Fruit fly (Drosophila melanogaster) whole organism, embryonic: ENCODE results near the gene Ctr1B.
A peak's percentile ranks its signal among the peaks of the same experiment; 100 is the strongest.

ENCODE experiments used
- Antp ChIP-seq: fragments of 200-800 bp; sonication (Bioruptor generic); optimal IDR thresholded peaks from 3 replicates; lab custom pipeline; 2016; ENCODE audit warnings: missing biosample characterization, missing genetic modification characterization
- Atf-2 ChIP-seq: fragments of 200-800 bp; sonication (Bioruptor generic); optimal IDR thresholded peaks from 2 replicates; lab custom pipeline; 2016; ENCODE audit warnings: missing biosample characterization, missing genetic modification characterization
- Atf6 ChIP-seq: fragments of 200-800 bp; sonication (Bioruptor generic); IDR thresholded peaks from 2 replicates; pipeline ENCODE4 v1.3.6; 2022; ENCODE audit warnings: missing biosample characterization, missing genetic modification characterization
- Awh ChIP-seq: fragments of 200-800 bp; sonication (Bioruptor generic); IDR thresholded peaks from 2 replicates; pipeline ENCODE4, ENCODE4 v1.3.6; 2022; ENCODE audit warnings: missing biosample characterization, missing genetic modification characterization
- CG10209 ChIP-seq: fragments of 200-800 bp; sonication (Bioruptor generic); optimal IDR thresholded peaks from 3 replicates; lab custom pipeline; 2017; ENCODE audit warnings: missing biosample characterization, mild to moderate bottlenecking, missing genetic modification characterization, missing genetic modification reagents
- CG10321 ChIP-seq: fragments of 200-800 bp; sonication (Bioruptor generic); IDR thresholded peaks from 2 replicates; pipeline ENCODE4 v1.3.6; 2022; ENCODE audit warnings: missing biosample characterization, missing genetic modification characterization
- CG12104 ChIP-seq: fragments of 200-800 bp; sonication (Bioruptor generic); optimal IDR thresholded peaks from 3 replicates; lab custom pipeline; 2016; ENCODE audit warnings: missing biosample characterization, missing genetic modification characterization
- CG2116 ChIP-seq: fragments of 200-800 bp; sonication (Bioruptor generic); optimal IDR thresholded peaks from 3 replicates; lab custom pipeline; 2018; ENCODE audit warnings: missing biosample characterization, mild to moderate bottlenecking, missing genetic modification characterization
- CG2712 ChIP-seq: fragments of 200-800 bp; optimal IDR thresholded peaks from 3 replicates; lab custom pipeline; 2019; ENCODE audit warnings: missing biosample characterization, mild to moderate bottlenecking, missing genetic modification characterization, moderate library complexity
- CG3065 ChIP-seq: fragments of 200-800 bp; sonication (Bioruptor generic); optimal IDR thresholded peaks from 2 replicates; lab custom pipeline; 2016; ENCODE audit warnings: missing biosample characterization, missing genetic modification characterization
- CG43689 ChIP-seq: fragments of 200-800 bp; sonication (Bioruptor generic); IDR thresholded peaks from 2 replicates; pipeline ENCODE4 v1.3.6; 2022; ENCODE audit warnings: missing biosample characterization, missing genetic modification characterization
- CG6689 ChIP-seq: fragments of 200-800 bp; sonication (Bioruptor generic); IDR thresholded peaks from 2 replicates; pipeline ENCODE4 v1.3.6; 2022; ENCODE audit warnings: missing biosample characterization, missing genetic modification characterization
- CG6813 ChIP-seq: fragments of 200-800 bp; sonication (Bioruptor generic); optimal IDR thresholded peaks from 2 replicates; lab custom pipeline; 2017; ENCODE audit warnings: missing biosample characterization, missing genetic modification characterization, mild to moderate bottlenecking, moderate library complexity, missing genetic modification reagents
- CG6854 ChIP-seq: fragments of 200-800 bp; sonication (Bioruptor generic); optimal IDR thresholded peaks from 3 replicates; lab custom pipeline; 2017; ENCODE audit warnings: missing biosample characterization, mild to moderate bottlenecking, missing genetic modification characterization
- CG8765 ChIP-seq: fragments of 200-800 bp; sonication (Bioruptor generic); IDR thresholded peaks from 2 replicates; pipeline ENCODE4 v1.3.6; 2022; ENCODE audit warnings: missing biosample characterization, missing genetic modification characterization
- CrebB ChIP-seq: fragments of 200-800 bp; sonication (Bioruptor generic); optimal IDR thresholded peaks from 3 replicates; lab custom pipeline; 2018; ENCODE audit warnings: missing biosample characterization, mild to moderate bottlenecking, missing genetic modification characterization
- E2f1 ChIP-seq: fragments of 200-800 bp; sonication (Bioruptor generic); IDR thresholded peaks from 2 replicates; pipeline ENCODE4 v1.3.6; 2022; ENCODE audit warnings: missing biosample characterization, missing genetic modification characterization
- ERR ChIP-seq: fragments of 200-800 bp; sonication (Bioruptor generic); optimal IDR thresholded peaks from 2 replicates; lab custom pipeline; 2016; ENCODE audit warnings: missing biosample characterization, missing genetic modification characterization
- H2.0 ChIP-seq: fragments of 200-800 bp; sonication (Bioruptor generic); IDR thresholded peaks from 2 replicates; pipeline ENCODE4 v1.3.6; 2022; ENCODE audit warnings: missing biosample characterization, missing genetic modification characterization
- Hmr ChIP-seq: fragments of 200-800 bp; sonication (Bioruptor generic); optimal IDR thresholded peaks from 3 replicates; lab custom pipeline; 2017; ENCODE audit warnings: mild to moderate bottlenecking, missing biosample characterization, missing genetic modification reagents, missing genetic modification characterization
- Hr39 ChIP-seq: fragments of >200 bp; optimal IDR thresholded peaks from 2 replicates; lab custom pipeline; 2017
- Lim3 ChIP-seq: fragments of 200-800 bp; sonication (Bioruptor generic); IDR thresholded peaks from 2 replicates; pipeline ENCODE4 v1.3.6; 2022; ENCODE audit warnings: missing biosample characterization, missing genetic modification characterization
- Max ChIP-seq: fragments of 200-800 bp; sonication (Bioruptor generic); optimal IDR thresholded peaks from 2 replicates; lab custom pipeline; 2016; ENCODE audit warnings: missing biosample characterization, mild to moderate bottlenecking, missing genetic modification characterization
- NK7.1 ChIP-seq: fragments of 200-800 bp; sonication (Bioruptor generic); optimal IDR thresholded peaks from 3 replicates; lab custom pipeline; 2016; ENCODE audit warnings: missing biosample characterization, missing genetic modification characterization
- Neu2 ChIP-seq: fragments of 200-800 bp; sonication (Bioruptor generic); optimal IDR thresholded peaks from 3 replicates; lab custom pipeline; 2016; ENCODE audit warnings: missing biosample characterization, missing genetic modification characterization, borderline replicate concordance
- Nf-YB ChIP-seq: fragments of 200-800 bp; sonication (Bioruptor generic); optimal IDR thresholded peaks from 3 replicates; lab custom pipeline; 2019; ENCODE audit warnings: missing biosample characterization, mild to moderate bottlenecking, missing genetic modification characterization, moderate library complexity
- Opbp ChIP-seq: fragments of 200-800 bp; sonication (Bioruptor generic); IDR thresholded peaks from 3 replicates; pipeline ENCODE4 v1.3.6; 2022; ENCODE audit warnings: missing biosample characterization, missing genetic modification characterization; ENCODE audit not compliant: partially characterized antibody
- PHDP ChIP-seq: fragments of 200-800 bp; sonication (Bioruptor generic); optimal IDR thresholded peaks from 3 replicates; lab custom pipeline; 2018; ENCODE audit warnings: missing biosample characterization, mild to moderate bottlenecking, missing genetic modification characterization, moderate library complexity
- Sox102F ChIP-seq: fragments of 200-800 bp; sonication (Bioruptor generic); optimal IDR thresholded peaks from 2 replicates; lab custom pipeline; 2018; ENCODE audit warnings: missing biosample characterization, mild to moderate bottlenecking, missing genetic modification characterization, moderate library complexity
- Ssrp ChIP-seq: fragments of 200-800 bp; sonication (Bioruptor generic); optimal IDR thresholded peaks from 2 replicates; lab custom pipeline; 2018; ENCODE audit warnings: missing biosample characterization, mild to moderate bottlenecking, missing genetic modification characterization, moderate library complexity
- ara ChIP-seq: fragments of 200-800 bp; sonication (Bioruptor generic); IDR thresholded peaks from 2 replicates; pipeline ENCODE4 v1.3.6; 2022; ENCODE audit warnings: missing biosample characterization, missing genetic modification characterization
- br ChIP-seq: fragments of >200 bp; optimal IDR thresholded peaks from 2 replicates; lab custom pipeline; 2017
- cad ChIP-seq: fragments of >200 bp; optimal IDR thresholded peaks from 2 replicates; lab custom pipeline; 2017; ENCODE audit warnings: missing biosample characterization, missing genetic modification characterization
- cas ChIP-seq: fragments of 200-800 bp; sonication (Bioruptor generic); IDR thresholded peaks from 2 replicates; pipeline ENCODE4 v1.3.6; 2022; ENCODE audit warnings: missing biosample characterization, missing genetic modification characterization
- croc ChIP-seq: fragments of 200-800 bp; sonication (Bioruptor generic); conservative IDR thresholded peaks from 3 replicates; pipeline ENCODE4 v1.3.6; 2022; ENCODE audit warnings: missing biosample characterization, missing genetic modification characterization
- crp ChIP-seq, 2 experiments: fragments of 200-800 bp; sonication (Bioruptor generic); optimal IDR thresholded peaks; 2 replicates in 1 of 2; 3 replicates in 1 of 2; lab custom pipeline; 2017; ENCODE audit warnings: missing biosample characterization in 2 of 2, missing genetic modification characterization in 2 of 2, mild to moderate bottlenecking in 1 of 2, moderate library complexity in 1 of 2
- dan ChIP-seq: fragments of 200-800 bp; sonication (Bioruptor generic); IDR thresholded peaks from 2 replicates; pipeline ENCODE4 v1.3.6; 2022; ENCODE audit warnings: missing biosample characterization, missing genetic modification characterization
- dimm ChIP-seq: fragments of 200-800 bp; sonication (Bioruptor generic); IDR thresholded peaks from 2 replicates; pipeline ENCODE4 v1.3.6; 2022; ENCODE audit warnings: missing biosample characterization, missing genetic modification characterization
- ftz-f1 ChIP-seq: fragments of 200-800 bp; sonication (Bioruptor generic); optimal IDR thresholded peaks from 2 replicates; lab custom pipeline; 2016; ENCODE audit warnings: missing biosample characterization, missing genetic modification characterization
- gce ChIP-seq: fragments of 200-800 bp; sonication (Bioruptor generic); IDR thresholded peaks from 3 replicates; pipeline ENCODE4 v1.3.6; 2022; ENCODE audit warnings: missing biosample characterization, missing genetic modification characterization
- gsb ChIP-seq: fragments of 200-800 bp; sonication (Bioruptor generic); IDR thresholded peaks from 2 replicates; pipeline ENCODE4 v1.3.6; 2022; ENCODE audit warnings: missing biosample characterization, missing genetic modification characterization
- hbn ChIP-seq: fragments of 200-800 bp; sonication (Bioruptor generic); IDR thresholded peaks from 2 replicates; pipeline ENCODE4 v1.3.6; 2022; ENCODE audit warnings: missing biosample characterization, missing genetic modification characterization; ENCODE audit not compliant: partially characterized antibody
- kah ChIP-seq: fragments of 200-800 bp; sonication (Bioruptor generic); optimal IDR thresholded peaks from 2 replicates; lab custom pipeline; 2018; ENCODE audit warnings: missing biosample characterization, mild to moderate bottlenecking, missing genetic modification characterization
- onecut ChIP-seq: fragments of 200-800 bp; sonication (Bioruptor generic); IDR thresholded peaks from 2 replicates; pipeline ENCODE4 v1.3.6; 2022; ENCODE audit warnings: missing biosample characterization, missing genetic modification characterization
- pho ChIP-seq: fragments of 200-800 bp; sonication (Bioruptor generic); optimal IDR thresholded peaks from 2 replicates; lab custom pipeline; 2016; ENCODE audit warnings: missing biosample characterization, missing genetic modification characterization
- scrt ChIP-seq: fragments of 200-800 bp; sonication (Bioruptor generic); optimal IDR thresholded peaks from 2 replicates; lab custom pipeline; 2018; ENCODE audit warnings: missing biosample characterization, mild to moderate bottlenecking, missing genetic modification characterization, moderate library complexity
- sens-2 ChIP-seq: fragments of 200-800 bp; sonication (Bioruptor generic); IDR thresholded peaks from 2 replicates; pipeline ENCODE4 v1.3.6; 2022; ENCODE audit warnings: missing biosample characterization, missing genetic modification characterization
- sob ChIP-seq: fragments of 200-800 bp; sonication (Bioruptor generic); IDR thresholded peaks from 2 replicates; pipeline ENCODE4 v1.3.6; 2022; ENCODE audit warnings: missing biosample characterization, missing genetic modification characterization
- ssp ChIP-seq: fragments of 200-800 bp; sonication (Bioruptor generic); IDR thresholded peaks from 2 replicates; pipeline ENCODE4 v1.3.6; 2022; ENCODE audit warnings: missing biosample characterization, missing genetic modification characterization
- twi ChIP-seq: fragments of 200-800 bp; optimal IDR thresholded peaks from 2 replicates; lab custom pipeline; 2019; ENCODE audit warnings: missing biosample characterization, mild to moderate bottlenecking, missing genetic modification characterization, moderate library complexity
- unc-4 ChIP-seq: fragments of 200-800 bp; sonication (Bioruptor generic); IDR thresholded peaks from 2 replicates; pipeline ENCODE4 v1.3.6; 2022; ENCODE audit warnings: missing biosample characterization, missing genetic modification characterization; ENCODE audit not compliant: partially characterized antibody
- zen2 ChIP-seq: fragments of 200-800 bp; sonication (Bioruptor generic); IDR thresholded peaks from 3 replicates; pipeline ENCODE4 v1.3.6; 2022; ENCODE audit warnings: missing biosample characterization, missing genetic modification characterization; ENCODE audit not compliant: partially characterized antibody

Ctr1B gene

dm6 chr3R:8355579-8355978 lies 38.2 kb downstream of the Ctr1B start (continued):
- TF ChIP-seq ftz-f1 (GFP tag; lab: Kevin White, UChicago): peak; percentile 94
- TF ChIP-seq gsb: peak; percentile 88
- peak; percentile 83 for TF ChIP-seq ssp (GFP tag; lab: Robert Waterston, UW)
- peak; percentile 41; the same call in 1 of the 2 replicates for TF ChIP-seq CG8765 (GFP tag; lab: Robert Waterston, UW)
- TF ChIP-seq kah (GFP tag; lab: Kevin White, UChicago): peak; percentile 44
- peak; percentile 92 for TF ChIP-seq H2.0 (GFP tag; lab: Robert Waterston, UW)
- peak; percentile 93 for TF ChIP-seq E2f1 (GFP tag; lab: Robert Waterston, UW)
- TF ChIP-seq PHDP (tag; lab: Kevin White, UChicago): peak; percentile 97
- TF ChIP-seq Nf-YB (GFP tag; lab: Kevin White, UChicago): peak; percentile 78
- peak; percentile 76 for TF ChIP-seq CG43689
- TF ChIP-seq Opbp (GFP tag; lab: Robert Waterston, UW): no peak
- TF ChIP-seq dan (GFP tag; lab: Robert Waterston, UW): peak; percentile 37; the same call in 1 of the 2 replicates
- no peak for TF ChIP-seq zen2
- TF ChIP-seq Hr39 (lab: Kevin White, UChicago): no peak
- peak; percentile 53 for TF ChIP-seq CG2116 (GFP tag; lab: Kevin White, UChicago)
- peak; percentile 96 for TF ChIP-seq Sox102F
- peak; percentile 52 for TF ChIP-seq Neu2 (GFP tag; lab: Kevin White, UChicago)
- peak; percentile 93 for TF ChIP-seq CG6813 (GFP tag; lab: Kevin White, UChicago)
- TF ChIP-seq croc (GFP tag; lab: Robert Waterston, UW): peak; percentile 80
- no peak for TF ChIP-seq unc-4 (GFP tag; lab: Robert Waterston, UW)
- TF ChIP-seq cad (GFP tag; lab: Kevin White, UChicago): no peak
- peak; percentile 97 for TF ChIP-seq Atf6 (GFP tag; lab: Robert Waterston, UW)
- peak; percentile 94 for TF ChIP-seq CG6689 (GFP tag; lab: Robert Waterston, UW)
- peak; percentile 96 for TF ChIP-seq Antp (GFP tag; lab: Kevin White, UChicago)
- peak; percentile 98 for TF ChIP-seq Hmr (GFP tag; lab: Kevin White, UChicago)
- peak; percentile 97 for TF ChIP-seq NK7.1 (GFP tag; lab: Kevin White, UChicago)
- peak; percentile 97 for TF ChIP-seq sob
- TF ChIP-seq CG10321 (GFP tag; lab: Robert Waterston, UW): peak; percentile 72
- no peak for TF ChIP-seq br (lab: Kevin White, UChicago)
- peak in 1 of 2 experiments; percentile 57 for TF ChIP-seq crp (GFP tag; optimal IDR thresholded peaks at IDR 0.05; lab: Kevin White, UChicago)
- peak; percentile 93 for TF ChIP-seq CG6854 (GFP tag; lab: Kevin White, UChicago)
- peak; percentile 84 for TF ChIP-seq Ssrp (tag; lab: Kevin White, UChicago)
- peak; percentile 94 for TF ChIP-seq scrt (GFP tag; lab: Kevin White, UChicago)
- peak; percentile 94 for TF ChIP-seq CG12104 (GFP tag; lab: Kevin White, UChicago)
- no peak for TF ChIP-seq hbn (GFP tag; lab: Robert Waterston, UW)
- peak; percentile 80 for TF ChIP-seq Lim3 (GFP tag; lab: Robert Waterston, UW)
- peak; percentile 73 for TF ChIP-seq onecut
- peak; percentile 94 for TF ChIP-seq CG10209 (GFP tag; lab: Kevin White, UChicago)
- peak; percentile 94 for TF ChIP-seq Atf-2 (GFP tag; lab: Kevin White, UChicago)
- TF ChIP-seq ara (GFP tag; lab: Robert Waterston, UW): peak; percentile 78
- peak; percentile 92 for TF ChIP-seq ERR
- peak; percentile 78; the same call in 1 of the 2 replicates for TF ChIP-seq sens-2 (GFP tag; lab: Robert Waterston, UW)
- peak; percentile 81 for TF ChIP-seq dimm (GFP tag; lab: Robert Waterston, UW)
- TF ChIP-seq gce (GFP tag; lab: Robert Waterston, UW): peak; percentile 89
- TF ChIP-seq CrebB: peak; percentile 94
- peak; percentile 90 for TF ChIP-seq Max (GFP tag; lab: Kevin White, UChicago)
- peak; percentile 16 for TF ChIP-seq twi (tag; lab: Kevin White, UChicago)
- peak; percentile 75 for TF ChIP-seq CG3065 (GFP tag; lab: Kevin White, UChicago)
- TF ChIP-seq pho (GFP tag; lab: Kevin White, UChicago): peak; percentile 98
- TF ChIP-seq Awh (GFP tag; lab: Robert Waterston, UW): peak; percentile 90
- TF ChIP-seq CG2712 (tag; lab: Kevin White, UChicago): peak; percentile 92
- peak; percentile 90 for TF ChIP-seq cas (GFP tag; lab: Robert Waterston, UW)
